Worm (Caenorhabditis elegans) whole organism, L1 larva: Measurements from ENCODE around the gene F11D11.21.

Experiments
- C04F5.9 ChIP-seq: sonication (generic microtip); optimal IDR thresholded peaks from 2 replicates; lab custom pipeline; 2016; ENCODE audit warnings: missing genetic modification characterization, missing compliant biosample characterization
- C16A3.4 ChIP-seq: fragments of 150-350 bp; optimal IDR thresholded peaks from 2 replicates; lab custom pipeline; 2014; ENCODE audit warnings: missing biosample characterization, missing genetic modification characterization
- C34B4.2 ChIP-seq: sonication (generic microtip); optimal IDR thresholded peaks from 2 replicates; lab custom pipeline; 2017; ENCODE audit warnings: mild to moderate bottlenecking, missing genetic modification characterization, missing compliant biosample characterization
- F16B12.6 ChIP-seq: fragments of 150-350 bp; optimal IDR thresholded peaks from 2 replicates; lab custom pipeline; 2014; ENCODE audit warnings: missing biosample characterization, missing genetic modification characterization
- alr-1 ChIP-seq: fragments of 200-800 bp; sonication (Bioruptor generic); optimal IDR thresholded peaks from 2 replicates; lab custom pipeline; 2018; ENCODE audit warnings: borderline replicate concordance, mild to moderate bottlenecking, missing genetic modification characterization, missing compliant biosample characterization
- ama-1 ChIP-seq: fragments of 150-350 bp; optimal IDR thresholded peaks from 2 replicates; lab custom pipeline; 2014
- blmp-1 ChIP-seq: fragments of 150-350 bp; optimal IDR thresholded peaks from 2 replicates; lab custom pipeline; 2014; ENCODE audit warnings: missing biosample characterization, missing genetic modification characterization
- ceh-63 ChIP-seq: fragments of 200-800 bp; sonication (Bioruptor generic); optimal IDR thresholded peaks from 2 replicates; lab custom pipeline; 2018; ENCODE audit warnings: mild to moderate bottlenecking, missing genetic modification characterization, missing compliant biosample characterization
- ceh-8 ChIP-seq: fragments of 200-800 bp; sonication (Bioruptor generic); optimal IDR thresholded peaks from 2 replicates; lab custom pipeline; 2018; ENCODE audit warnings: mild to moderate bottlenecking, missing genetic modification characterization, moderate library complexity, missing compliant biosample characterization
- ceh-82 ChIP-seq, 3 experiments: fragments of 150-350 bp in 1 of 3; sonication (generic microtip) in 2 of 3; optimal IDR thresholded peaks; 2 replicates each; lab custom pipeline; 2014 to 2017; ENCODE audit warnings: missing biosample characterization in 3 of 3, missing genetic modification characterization in 3 of 3
- ceh-88 ChIP-seq: fragments of 200-800 bp; sonication (Bioruptor generic); IDR thresholded peaks from 2 replicates; pipeline ENCODE4 v1.3.6; 2022; ENCODE audit warnings: missing genetic modification characterization, missing compliant biosample characterization
- ceh-90 ChIP-seq: sonication (generic microtip); optimal IDR thresholded peaks from 2 replicates; lab custom pipeline; 2016; ENCODE audit warnings: missing genetic modification characterization, missing compliant biosample characterization
- ces-1 ChIP-seq: fragments of 150-350 bp; optimal IDR thresholded peaks from 2 replicates; lab custom pipeline; 2014; ENCODE audit warnings: missing biosample characterization, missing genetic modification reagents, missing genetic modification characterization
- dpl-1 ChIP-seq, 3 experiments: fragments of 150-350 bp in 2 of 3; sonication (generic microtip) in 1 of 3; optimal IDR thresholded peaks; 2 replicates each; lab custom pipeline; 2014 to 2017; ENCODE audit warnings: missing biosample characterization in 3 of 3, missing genetic modification characterization in 3 of 3, missing genetic modification reagents in 3 of 3
- dsc-1 ChIP-seq: sonication (generic microtip); optimal IDR thresholded peaks from 2 replicates; lab custom pipeline; 2016; ENCODE audit warnings: mild to moderate bottlenecking, missing genetic modification characterization, missing compliant biosample characterization
- efl-1 ChIP-seq, 4 experiments: fragments of 150-350 bp; optimal IDR thresholded peaks in 3 of 4; peaks in 1 of 4; 1 replicate in 1 of 4; 2 replicates in 3 of 4; lab custom pipeline; 2014; ENCODE audit warnings: missing biosample characterization in 2 of 4, missing genetic modification characterization in 2 of 4, missing genetic modification reagents in 2 of 4
- egl-27 ChIP-seq, 2 experiments: fragments of 150-350 bp in 1 of 2; sonication (generic microtip); optimal IDR thresholded peaks; 3 replicates each; lab custom pipeline; 2017 to 2018; ENCODE audit warnings: missing biosample characterization in 2 of 2, missing genetic modification characterization in 2 of 2, missing genetic modification reagents in 2 of 2
- elt-2 ChIP-seq: sonication (generic microtip); optimal IDR thresholded peaks from 2 replicates; lab custom pipeline; 2016; ENCODE audit warnings: missing genetic modification characterization, mild to moderate bottlenecking, inconsistent platforms, missing compliant biosample characterization, missing genetic modification reagents
- ets-5 ChIP-seq: fragments of 200-800 bp; sonication (Bioruptor generic); IDR thresholded peaks from 2 replicates; pipeline ENCODE4 v1.3.6; 2022; ENCODE audit warnings: missing genetic modification characterization, missing compliant biosample characterization
- fkh-10 ChIP-seq: sonication (generic microtip); optimal IDR thresholded peaks from 2 replicates; lab custom pipeline; 2017; ENCODE audit warnings: missing biosample characterization, missing genetic modification reagents, missing genetic modification characterization
- fkh-4 ChIP-seq: sonication (generic microtip); optimal IDR thresholded peaks from 2 replicates; lab custom pipeline; 2016; ENCODE audit warnings: missing compliant biosample characterization, missing genetic modification characterization, borderline replicate concordance
- fkh-8 ChIP-seq: sonication (generic microtip); optimal IDR thresholded peaks from 2 replicates; lab custom pipeline; 2016; ENCODE audit warnings: mild to moderate bottlenecking, missing genetic modification characterization, missing compliant biosample characterization
- irx-1 ChIP-seq: sonication (generic microtip); optimal IDR thresholded peaks from 2 replicates; lab custom pipeline; 2016; ENCODE audit warnings: missing genetic modification characterization, missing compliant biosample characterization
- isw-1 ChIP-seq: fragments of 200-800 bp; sonication (Bioruptor generic); IDR thresholded peaks from 2 replicates; pipeline ENCODE4 v1.3.6; 2022; ENCODE audit warnings: missing genetic modification characterization, missing compliant biosample characterization
- jun-1 ChIP-seq: fragments of 150-350 bp; optimal IDR thresholded peaks from 2 replicates; lab custom pipeline; 2014; ENCODE audit warnings: missing biosample characterization, missing genetic modification reagents, missing genetic modification characterization
- lin-14 ChIP-seq: fragments of 200-800 bp; sonication (Bioruptor generic); optimal IDR thresholded peaks from 2 replicates; lab custom pipeline; 2018; ENCODE audit warnings: mild to moderate bottlenecking, missing genetic modification characterization, moderate library complexity, missing compliant biosample characterization
- lin-35 ChIP-seq, 2 experiments: fragments of 150-350 bp; optimal IDR thresholded peaks; 2 replicates each; lab custom pipeline; 2014; ENCODE audit warnings: missing biosample characterization in 2 of 2, missing genetic modification characterization in 2 of 2, missing genetic modification reagents in 2 of 2
- lin-39 ChIP-seq: fragments of 150-350 bp; optimal IDR thresholded peaks from 2 replicates; lab custom pipeline; 2014; ENCODE audit warnings: missing biosample characterization, missing genetic modification reagents, missing genetic modification characterization
- lir-3 ChIP-seq: sonication (generic microtip); optimal IDR thresholded peaks from 2 replicates; lab custom pipeline; 2016; ENCODE audit warnings: mild to moderate bottlenecking, missing genetic modification characterization, moderate library complexity, missing compliant biosample characterization; ENCODE audit not compliant: poor library complexity
- lsy-2 ChIP-seq, 2 experiments: fragments of 150-350 bp; optimal IDR thresholded peaks; 2 replicates each; lab custom pipeline; 2014; ENCODE audit warnings: missing biosample characterization in 2 of 2, missing genetic modification characterization in 2 of 2
- mef-2 ChIP-seq: fragments of 150-350 bp; optimal IDR thresholded peaks from 2 replicates; lab custom pipeline; 2014; ENCODE audit warnings: missing biosample characterization, missing genetic modification characterization
- nhr-11 ChIP-seq: fragments of 150-350 bp; optimal IDR thresholded peaks from 2 replicates; lab custom pipeline; 2014; ENCODE audit warnings: missing biosample characterization, missing genetic modification characterization
- nhr-12 ChIP-seq: sonication (generic microtip); optimal IDR thresholded peaks from 2 replicates; lab custom pipeline; 2017; ENCODE audit warnings: missing biosample characterization, missing genetic modification characterization
- nhr-28 ChIP-seq: fragments of 150-350 bp; optimal IDR thresholded peaks from 2 replicates; lab custom pipeline; 2014; ENCODE audit warnings: missing biosample characterization, missing genetic modification characterization
- nhr-47 ChIP-seq: sonication (generic microtip); optimal IDR thresholded peaks from 2 replicates; lab custom pipeline; 2016; ENCODE audit warnings: mild to moderate bottlenecking, missing genetic modification characterization, moderate library complexity, missing compliant biosample characterization
- nhr-71 ChIP-seq: sonication (generic microtip); optimal IDR thresholded peaks from 2 replicates; lab custom pipeline; 2016; ENCODE audit warnings: mild to moderate bottlenecking, missing genetic modification characterization, moderate library complexity, missing compliant biosample characterization
- nhr-76 ChIP-seq: sonication (generic microtip); optimal IDR thresholded peaks from 2 replicates; lab custom pipeline; 2017; ENCODE audit warnings: missing biosample characterization, missing genetic modification characterization
- nhr-77 ChIP-seq: fragments of 150-350 bp; optimal IDR thresholded peaks from 2 replicates; lab custom pipeline; 2014; ENCODE audit warnings: missing biosample characterization, missing genetic modification characterization
- nhr-90 ChIP-seq: sonication (generic microtip); optimal IDR thresholded peaks from 2 replicates; lab custom pipeline; 2016; ENCODE audit warnings: mild to moderate bottlenecking, missing genetic modification characterization, missing compliant biosample characterization; ENCODE audit not compliant: poor library complexity
- pag-3 ChIP-seq: sonication (generic microtip); optimal IDR thresholded peaks from 2 replicates; lab custom pipeline; 2017; ENCODE audit warnings: missing genetic modification characterization, mild to moderate bottlenecking, missing compliant biosample characterization, antibody characterized with exemption, borderline replicate concordance; ENCODE audit not compliant: insufficient read depth
- pax-3 ChIP-seq: fragments of 200-800 bp; sonication (Bioruptor generic); optimal IDR thresholded peaks from 2 replicates; lab custom pipeline; 2018; ENCODE audit warnings: mild to moderate bottlenecking, missing genetic modification characterization, moderate library complexity, missing compliant biosample characterization
- pqm-1 ChIP-seq: sonication (generic microtip); optimal IDR thresholded peaks from 3 replicates; lab custom pipeline; 2017; ENCODE audit warnings: missing biosample characterization, missing genetic modification characterization
- skn-1 ChIP-seq: fragments of 150-350 bp; optimal IDR thresholded peaks from 2 replicates; lab custom pipeline; 2014; ENCODE audit warnings: missing biosample characterization, missing genetic modification characterization
- snpc-4 ChIP-seq: fragments of 150-350 bp; optimal IDR thresholded peaks from 2 replicates; lab custom pipeline; 2014; ENCODE audit warnings: missing biosample characterization, missing genetic modification characterization
- snu-23 ChIP-seq: sonication (generic microtip); optimal IDR thresholded peaks from 2 replicates; lab custom pipeline; 2016; ENCODE audit warnings: missing genetic modification characterization, missing compliant biosample characterization
- sox-4 ChIP-seq: sonication (generic microtip); optimal IDR thresholded peaks from 2 replicates; lab custom pipeline; 2016; ENCODE audit warnings: missing genetic modification characterization, missing compliant biosample characterization
- tlp-1 ChIP-seq: fragments of 150-350 bp; optimal IDR thresholded peaks from 2 replicates; lab custom pipeline; 2014; ENCODE audit warnings: missing biosample characterization, missing genetic modification characterization
- unc-130 ChIP-seq: fragments of 150-350 bp; optimal IDR thresholded peaks from 2 replicates; lab custom pipeline; 2017; ENCODE audit warnings: missing biosample characterization, missing genetic modification characterization, inconsistent platforms
- unc-30 ChIP-seq: sonication (generic microtip); optimal IDR thresholded peaks from 2 replicates; lab custom pipeline; 2017; ENCODE audit warnings: missing biosample characterization, missing genetic modification characterization
- unc-62 ChIP-seq: fragments of 150-350 bp; optimal IDR thresholded peaks from 2 replicates; lab custom pipeline; 2014; ENCODE audit warnings: missing biosample characterization, missing genetic modification reagents, missing genetic modification characterization
- unc-86 ChIP-seq: sonication (generic microtip); optimal IDR thresholded peaks from 2 replicates; lab custom pipeline; 2016; ENCODE audit warnings: missing genetic modification characterization, missing compliant biosample characterization
- unc-98 ChIP-seq: fragments of 200-800 bp; sonication (Bioruptor generic); IDR thresholded peaks from 2 replicates; pipeline ENCODE4 v1.3.6; 2022; ENCODE audit warnings: missing genetic modification characterization, missing compliant biosample characterization
- vab-15 ChIP-seq: sonication (generic microtip); optimal IDR thresholded peaks from 2 replicates; lab custom pipeline; 2017; ENCODE audit warnings: missing genotype, mild to moderate bottlenecking, missing genetic modification characterization, missing compliant biosample characterization

The F11D11.21 gene

DNA sequence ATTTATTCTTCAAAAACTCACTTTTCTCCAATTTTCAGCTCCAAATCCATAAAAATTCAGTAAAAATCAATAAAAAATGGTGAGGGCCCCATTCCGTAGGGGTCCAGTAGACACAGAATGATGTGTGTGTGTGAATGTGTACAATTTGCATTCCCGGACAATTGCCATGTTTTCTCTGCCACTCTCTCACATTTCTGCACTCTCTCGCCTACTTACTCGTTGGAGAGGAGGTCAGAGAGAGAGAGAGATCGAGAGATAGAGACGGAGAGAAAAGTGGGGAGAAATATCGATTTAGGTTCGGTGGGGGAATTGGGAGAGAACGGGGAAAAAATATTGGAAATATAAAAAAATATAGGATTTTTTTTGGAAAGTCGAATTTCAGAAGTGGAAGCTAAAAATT lies 26.7 kb downstream of the F11D11.21 start (continued):
- TF ChIP-seq lin-14 (GFP tag; lab: Kevin White, UChicago) (no peak), blmp-1 (tag; lab: Kevin White, UChicago) (peak; percentile 11), ceh-82 (tag; optimal IDR thresholded peaks at IDR 0.05; lab: Kevin White, UChicago) (peak; percentile 75 to 90 (median 85)), lir-3 (tag; lab: Kevin White, UChicago) (no peak), lin-39 (tag; lab: Kevin White, UChicago) (peak; percentile 30), unc-86 (tag; lab: Kevin White, UChicago) (peak; percentile 86), ces-1 (GFP tag; lab: Kevin White, UChicago) (no peak), sox-4 (peak; percentile 37), alr-1 (tag; lab: Kevin White, UChicago) (no peak), vab-15 (tag; lab: Kevin White, UChicago) (no peak), nhr-76 (tag; lab: Kevin White, UChicago) (no peak), fkh-4 (tag; lab: Kevin White, UChicago) (no peak), unc-30 (no peak), ceh-88 (GFP tag; lab: Robert Waterston, UW) (no peak), lsy-2 (tag; optimal IDR thresholded peaks at IDR 0.05; lab: Kevin White, UChicago) (peak; percentile 90 to 92), F16B12.6 (tag; lab: Kevin White, UChicago) (peak; percentile 58), egl-27 (tag; optimal IDR thresholded peaks at IDR 0.05; lab: Kevin White, UChicago) (peak in 1 of 2 experiments; percentile 64), nhr-77 (tag; lab: Kevin White, UChicago) (peak; percentile 64), C34B4.2 (tag; lab: Kevin White, UChicago) (no peak), fkh-10 (GFP tag; lab: Kevin White, UChicago) (no peak), mef-2 (tag; lab: Kevin White, UChicago) (no peak), ets-5 (no peak), ceh-63 (GFP tag; lab: Kevin White, UChicago) (peak; percentile 39), tlp-1 (no peak), ama-1 (lab: Kevin White, UChicago) (no peak), pax-3 (no peak), C16A3.4 (tag; lab: Kevin White, UChicago) (peak; percentile 47), unc-130 (tag; lab: Kevin White, UChicago) (no peak), fkh-8 (tag; lab: Kevin White, UChicago) (no peak), jun-1 (tag; lab: Kevin White, UChicago) (peak; percentile 70), skn-1 (tag; lab: Kevin White, UChicago) (peak; percentile 64), pag-3 (tag; lab: Kevin White, UChicago) (no peak), nhr-71 (tag; lab: Kevin White, UChicago) (peak; percentile 95), nhr-28 (tag; lab: Kevin White, UChicago) (no peak), ceh-8 (no peak), snu-23 (GFP tag; lab: Kevin White, UChicago) (peak; percentile 94), ceh-90 (tag; lab: Kevin White, UChicago) (peak; percentile 13), lin-35 (GFP tag; optimal IDR thresholded peaks at IDR 0.05; lab: Kevin White, UChicago) (peak; percentile 70 to 89), nhr-12 (tag; lab: Kevin White, UChicago) (no peak), C04F5.9 (tag; lab: Kevin White, UChicago) (no peak), nhr-90 (peak; percentile 85), dsc-1 (tag; lab: Kevin White, UChicago) (peak; percentile 81), nhr-11 (tag; lab: Kevin White, UChicago) (peak; percentile 68), unc-62 (no peak), pqm-1 (tag; lab: Kevin White, UChicago) (no peak), isw-1 (GFP tag; lab: Robert Waterston, UW) (peak; percentile 64), efl-1 (optimal IDR thresholded peaks at IDR 0.05; lab: Kevin White, UChicago) (peak; percentile 78 to 86), efl-1 (GFP tag; optimal IDR thresholded peaks at IDR 0.05 in 1 of 2; lab: Kevin White, UChicago) (peak; percentile 79 to 98), dpl-1 (GFP tag; optimal IDR thresholded peaks at IDR 0.05; lab: Kevin White, UChicago) (peak; percentile 66 to 78 (median 73)), unc-98 (no peak), elt-2 (tag; lab: Kevin White, UChicago) (peak; percentile 35), nhr-47 (tag; lab: Kevin White, UChicago) (peak; percentile 95), snpc-4 (tag; lab: Kevin White, UChicago) (peak; percentile 86), irx-1 (peak; percentile 76)
- TF ChIP-seq, all 84 proteins: peak for 43
